Fruit fly (Drosophila melanogaster): ENCODE measurements around the gene Cox11.

- no peak for TF ChIP-seq usp (GFP tag; optimal IDR thresholded peaks at IDR 0.05)
- no peak for TF ChIP-seq Dll (optimal IDR thresholded peaks at IDR 0.05)
- no peak for TF ChIP-seq EcR (GFP tag; optimal IDR thresholded peaks at IDR 0.05)
- TF ChIP-seq pan (optimal IDR thresholded peaks at IDR 0.05) = no peak
These were observed 12.3 kb downstream of the Cox11 start, which contains the start of gene CG14015 for dm6 chr2L:5539034-5539433.

Measured in whole organism.